Fruit fly (Drosophila melanogaster): Measurements from ENCODE around the gene CG1113.

The CG1113 gene

DNA sequence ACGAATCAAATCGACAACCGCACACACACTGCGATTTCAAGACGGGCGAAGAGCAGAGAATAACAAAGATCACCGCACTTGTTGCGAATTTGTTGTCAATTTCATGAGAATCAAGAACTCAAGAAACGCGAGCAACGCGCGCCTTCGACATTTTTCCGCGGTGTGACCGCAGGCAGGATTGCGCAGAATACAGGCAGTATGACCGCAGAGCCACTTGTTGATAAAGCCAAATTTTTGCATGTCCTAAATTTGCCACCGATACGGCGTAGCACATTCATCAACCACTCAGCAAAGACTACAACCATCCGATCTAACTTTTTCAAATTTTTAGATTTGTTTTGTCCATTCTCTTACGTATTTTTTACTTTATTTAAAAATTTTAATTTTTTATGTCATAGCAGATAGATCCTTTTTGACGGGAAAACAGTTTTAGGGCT is 35.7 kb upstream of the CG1113 start, which contains the start of gene cno (continued):
- TF ChIP-seq D19B (GFP tag; optimal IDR thresholded peaks at IDR 0.05) (no peak), hb (GFP tag; IDR thresholded peaks at IDR 0.05; ENCODE audit: partially characterized antibody) (no peak), Xrp1 (GFP tag; IDR thresholded peaks at IDR 0.05) (no peak), ci (GFP tag; IDR thresholded peaks at IDR 0.05) (peak; percentile 74; the same call in 2 of the 3 replicates), CG11093 (GFP tag; IDR thresholded peaks at IDR 0.05) (no peak), CG18476 (GFP tag; optimal IDR thresholded peaks at IDR 0.05) (no peak), bowl (GFP tag; IDR thresholded peaks at IDR 0.05) (no peak), Fer1 (GFP tag; optimal IDR thresholded peaks at IDR 0.05) (peak; percentile 31), CG33557 (GFP tag; optimal IDR thresholded peaks at IDR 0.05) (peak; percentile 35), CG1792 (GFP tag; optimal IDR thresholded peaks at IDR 0.05) (no peak), kah (GFP tag; optimal IDR thresholded peaks at IDR 0.05) (no peak), ase (GFP tag; IDR thresholded peaks at IDR 0.05) (no peak), wek (GFP tag; optimal IDR thresholded peaks at IDR 0.05) (no peak), Dip3 (GFP tag; optimal IDR thresholded peaks at IDR 0.05) (peak; percentile 30), CG7963 (GFP tag; IDR thresholded peaks at IDR 0.05; ENCODE audit: partially characterized antibody) (no peak), zfh1 (GFP tag; IDR thresholded peaks at IDR 0.05) (peak; percentile 37; the same call in 1 of the 3 replicates), CG10654 (GFP tag; optimal IDR thresholded peaks at IDR 0.05) (no peak), ewg (GFP tag; optimal IDR thresholded peaks at IDR 0.05) (peak; percentile 80), cwo (GFP tag; optimal IDR thresholded peaks at IDR 0.05) (no peak), CG7271 (tag; optimal IDR thresholded peaks at IDR 0.05) (peak; percentile 55), CG12219 (GFP tag; optimal IDR thresholded peaks at IDR 0.05) (no peak), pan (optimal IDR thresholded peaks at IDR 0.05) (no peak), pan (GFP tag; optimal IDR thresholded peaks at IDR 0.05 in 1 of 2, IDR thresholded peaks at IDR 0.05 in 1 of 2) (no peak), Deaf1 (tag; optimal IDR thresholded peaks at IDR 0.05) (no peak), CG4424 (GFP tag; optimal IDR thresholded peaks at IDR 0.05) (no peak), kni (GFP tag; optimal IDR thresholded peaks at IDR 0.05) (no peak), unpg (GFP tag; optimal IDR thresholded peaks at IDR 0.05) (no peak), Hr3 (GFP tag; optimal IDR thresholded peaks at IDR 0.05) (no peak), CG17612 (GFP tag; IDR thresholded peaks at IDR 0.05) (no peak), CG17385 (GFP tag; optimal IDR thresholded peaks at IDR 0.05) (peak; percentile 28), NfI (GFP tag; optimal IDR thresholded peaks at IDR 0.05) (no peak), CG5953 (GFP tag; IDR thresholded peaks at IDR 0.05) (no peak), HLH3B (GFP tag; IDR thresholded peaks at IDR 0.05) (no peak), sqz (GFP tag; optimal IDR thresholded peaks at IDR 0.05) (no peak), sd (tag; optimal IDR thresholded peaks at IDR 0.05) (no peak), CG2199 (GFP tag; IDR thresholded peaks at IDR 0.05) (no peak), z (GFP tag; IDR thresholded peaks at IDR 0.05) (no peak), zen (tag; optimal IDR thresholded peaks at IDR 0.05) (peak; percentile 6), CG10979 (tag; optimal IDR thresholded peaks at IDR 0.05) (no peak), CG6175 (GFP tag; IDR thresholded peaks at IDR 0.05) (no peak), CG1024 (GFP tag; IDR thresholded peaks at IDR 0.05) (no peak), lilli (GFP tag; optimal IDR thresholded peaks at IDR 0.05) (peak; percentile 24), vnd (GFP tag; IDR thresholded peaks at IDR 0.05; ENCODE audit: partially characterized antibody) (0 out of 3 replicates have a peak, but pooled peaks have one; percentile 34), CG9797 (GFP tag; optimal IDR thresholded peaks at IDR 0.05) (peak; percentile 99), CG5245 (GFP tag; optimal IDR thresholded peaks at IDR 0.05) (no peak), Six4 (GFP tag; optimal IDR thresholded peaks at IDR 0.05) (no peak), CG2678 (tag; optimal IDR thresholded peaks at IDR 0.05) (no peak), dmrt99B (tag; optimal IDR thresholded peaks at IDR 0.05) (no peak), CG18262 (tag; optimal IDR thresholded peaks at IDR 0.05) (no peak), sens (GFP tag) (peak; percentile 87), CG9932 (GFP tag; IDR thresholded peaks at IDR 0.05) (peak; percentile 32; the same call in 1 of the 2 replicates), cad (GFP tag; optimal IDR thresholded peaks at IDR 0.05) (no peak)

Measured in whole organism, embryonic.